Worm (Caenorhabditis elegans): ENCODE results near the gene srf-3.

Gene srf-3

DNA sequence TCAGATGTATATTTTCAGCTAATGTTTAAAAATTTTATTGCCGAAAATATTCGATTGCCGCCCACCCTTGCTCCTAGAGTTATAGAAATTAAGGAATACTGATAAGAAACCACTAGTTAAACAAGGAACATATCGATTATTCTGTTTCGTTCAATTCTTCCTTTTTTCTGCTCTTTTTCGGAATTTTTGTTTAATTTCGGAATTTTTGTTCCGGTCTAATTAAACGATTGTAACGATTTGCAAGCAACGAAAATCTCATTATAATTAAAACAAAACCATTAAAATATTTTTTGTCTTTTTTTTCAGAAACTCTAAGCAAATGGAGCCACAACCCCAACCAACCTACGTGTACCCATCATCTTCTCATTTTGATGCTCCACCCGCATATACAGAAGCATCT is 42.9 kb downstream of the srf-3 start, which contains the start of gene K08D8.1:
Gene K08D8.1, plus strand, starts transcription at position 301 of the 400 bp plus-strand sequence.
- TF ChIP-seq unc-62 (GFP tag; optimal IDR thresholded peaks at IDR 0.05), result no peak

DNA sequence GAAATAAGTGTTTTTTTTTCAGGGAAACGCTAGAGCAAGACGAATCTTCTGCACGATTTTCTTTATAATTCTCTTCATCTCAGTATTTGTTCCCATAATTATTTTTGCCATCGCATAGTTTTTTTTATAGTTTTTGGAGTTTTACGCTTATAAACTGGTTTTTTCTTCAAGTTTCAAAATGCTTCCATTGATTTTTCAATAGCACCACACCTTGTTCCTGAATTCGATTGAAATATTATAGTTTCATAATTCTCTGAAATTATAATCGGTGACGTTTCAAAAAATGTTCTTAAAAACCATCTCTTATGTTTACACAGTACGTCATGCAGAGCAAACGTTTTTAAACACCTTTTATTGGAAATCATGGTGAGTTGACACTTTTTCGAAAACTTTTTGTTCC is 43.9 kb downstream of the srf-3 start, which contains the start of gene K08D8.12:
Gene K08D8.12, plus strand, starts transcription at position 301 of the 400 bp plus-strand sequence.
- no peak for TF ChIP-seq unc-62 (GFP tag; optimal IDR thresholded peaks at IDR 0.05)

DNA sequence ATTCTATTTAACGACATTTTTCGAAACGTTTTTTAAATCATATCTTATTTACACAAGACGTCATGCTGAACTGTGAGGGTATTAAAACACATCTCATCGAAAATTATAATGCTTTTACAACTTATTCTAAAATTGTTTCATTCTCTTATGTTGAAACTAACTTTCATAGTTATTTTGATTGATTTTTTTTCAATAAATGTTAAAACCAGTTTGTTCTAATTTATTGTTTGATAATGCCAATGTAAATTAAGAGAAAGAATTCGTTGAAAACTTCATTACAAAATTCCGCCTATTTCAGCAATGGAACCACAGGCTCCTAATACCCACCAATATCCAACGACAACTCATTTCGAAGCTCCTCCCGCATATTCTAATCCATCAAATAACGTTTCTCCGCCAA is 45.7 kb downstream of the srf-3 start, which contains the start of gene K08D8.11:
Gene K08D8.11, plus strand, starts transcription at position 301 of the 400 bp plus-strand sequence.
- TF ChIP-seq unc-62 (GFP tag; optimal IDR thresholded peaks at IDR 0.05), result no peak

DNA sequence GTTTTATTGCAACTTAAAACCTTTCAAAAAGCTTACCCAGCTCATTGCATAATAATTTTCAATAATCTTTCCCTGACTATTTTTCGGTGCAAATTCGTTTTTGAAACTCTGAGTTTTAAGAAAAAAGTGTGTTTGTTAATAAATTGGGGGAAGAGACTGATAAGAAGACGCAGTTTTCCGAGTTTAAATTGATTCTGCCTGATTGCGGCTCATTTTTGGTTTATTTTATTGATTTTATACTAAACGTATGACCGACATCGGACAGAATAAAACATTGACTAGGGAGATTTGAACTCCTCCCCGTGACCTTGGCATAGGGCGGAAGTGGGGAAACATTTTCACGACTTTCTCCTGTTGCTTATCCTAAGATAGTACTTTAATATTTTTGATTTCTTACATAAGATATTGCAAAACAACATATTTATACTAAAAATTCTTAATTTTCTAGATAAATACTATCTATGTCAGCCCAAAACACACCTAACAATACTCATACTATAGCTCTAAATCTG is 47.1 kb downstream of the srf-3 start, which contains the start of gene K08D8.7:
Gene K08D8.7, plus strand, starts transcription at position 462 of the 512 bp plus-strand sequence.
- no peak for TF ChIP-seq unc-62 (GFP tag; optimal IDR thresholded peaks at IDR 0.05)

DNA sequence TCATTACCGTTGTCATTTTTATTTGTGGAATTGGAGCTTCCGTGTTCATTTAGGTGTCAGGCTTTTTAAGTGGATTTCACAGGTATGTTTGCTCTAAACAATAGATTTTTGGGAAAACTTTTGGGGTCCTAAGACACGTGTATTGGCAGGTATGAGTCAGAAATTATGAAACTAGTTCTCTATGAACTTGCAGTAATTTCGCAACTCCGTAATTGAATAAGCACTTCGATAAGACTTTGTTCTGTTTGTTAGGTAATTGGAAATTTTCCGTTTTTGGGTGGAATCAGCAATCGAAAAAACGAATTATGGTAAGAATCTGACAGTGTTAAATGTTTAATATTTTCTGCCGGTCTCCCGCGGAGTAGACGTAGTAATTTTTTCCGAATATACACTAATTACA is 47.8 kb downstream of the srf-3 start:
- TF ChIP-seq unc-62 (GFP tag; optimal IDR thresholded peaks at IDR 0.05), result no peak

DNA sequence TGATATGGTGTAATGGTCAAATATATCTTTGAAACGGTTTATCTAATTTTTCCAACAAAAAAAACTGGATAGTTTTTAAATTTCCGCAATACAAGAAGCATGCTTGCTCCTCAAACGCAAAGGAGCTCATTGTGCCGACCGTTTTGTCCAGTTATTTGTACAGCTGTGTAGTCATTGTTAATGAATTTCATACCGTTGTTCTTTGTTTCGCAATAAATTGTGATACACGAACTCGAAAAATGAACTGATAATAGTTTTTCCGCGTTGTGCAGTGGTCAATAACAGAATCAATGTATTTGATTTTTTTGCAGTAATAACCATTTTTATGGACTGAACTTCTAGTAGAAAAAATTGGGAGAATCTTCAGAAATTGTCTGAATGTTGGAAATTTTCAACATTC is 49.5 kb downstream of the srf-3 start:
- no peak for TF ChIP-seq unc-62 (GFP tag; optimal IDR thresholded peaks at IDR 0.05)

DNA sequence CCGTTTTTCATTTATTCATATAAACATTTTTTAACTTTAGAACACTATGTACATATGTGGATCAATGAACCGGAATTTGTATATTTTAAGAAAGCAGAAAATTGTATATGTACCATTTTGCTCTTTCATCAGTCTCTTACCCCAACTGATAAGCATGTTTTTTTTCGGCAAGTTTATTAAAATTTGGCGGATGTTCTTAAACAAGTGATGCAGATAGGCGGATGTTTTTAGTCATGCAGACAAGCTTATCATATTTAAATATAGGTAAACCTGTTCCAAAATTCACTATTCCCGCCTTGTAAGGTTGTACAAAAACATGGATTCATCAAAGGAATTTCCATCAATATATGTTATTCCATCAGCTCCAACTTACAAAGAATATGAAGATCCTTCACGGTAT is 50.1 kb downstream of the srf-3 start, which contains the start of gene K08D8.9:
Gene K08D8.9, plus strand, starts transcription at position 301 of the 400 bp plus-strand sequence.
- no peak for TF ChIP-seq unc-62 (GFP tag; optimal IDR thresholded peaks at IDR 0.05)

DNA sequence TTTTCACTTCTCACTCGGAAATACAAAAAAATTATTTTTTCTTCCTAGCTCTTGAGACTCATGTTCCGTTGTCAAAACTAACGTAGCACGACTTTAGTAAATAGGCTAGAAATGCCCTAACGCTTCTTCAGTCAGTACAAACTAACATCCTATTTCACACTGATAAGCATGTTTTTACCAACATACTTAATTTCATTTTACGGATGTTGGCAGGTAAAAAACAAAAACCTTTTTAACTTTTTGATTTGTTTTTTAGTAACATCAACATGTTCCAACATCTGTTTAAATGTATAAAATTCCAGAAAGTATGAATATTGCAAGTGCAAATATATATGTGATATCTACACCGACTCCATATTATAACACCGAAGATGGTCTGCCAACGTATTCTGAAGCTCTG is 51.0 kb downstream of the srf-3 start, which contains the start of gene K08D8.10:
Gene K08D8.10, plus strand, starts transcription at position 301 of the 400 bp plus-strand sequence.
- no peak for TF ChIP-seq unc-62 (GFP tag; optimal IDR thresholded peaks at IDR 0.05)

DNA sequence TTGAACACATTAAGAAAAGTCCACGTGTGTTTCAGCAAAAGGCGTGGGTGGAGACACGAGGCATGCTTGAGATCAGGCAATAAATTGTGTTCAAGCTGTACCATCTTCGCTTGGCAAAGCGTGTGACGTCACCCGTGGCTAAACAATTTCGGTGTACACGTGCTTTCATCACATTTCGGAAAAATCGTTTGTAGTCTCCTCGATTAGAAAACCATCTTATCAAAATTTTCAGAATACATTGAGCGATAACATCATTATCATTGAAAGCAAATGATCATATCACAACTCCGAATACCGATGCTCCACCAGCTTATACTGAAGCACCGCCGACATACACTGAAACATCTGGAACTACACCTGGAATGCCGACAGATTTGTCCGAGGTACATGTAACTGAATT is 52.3 kb downstream of the srf-3 start:
- no peak for TF ChIP-seq unc-62 (GFP tag; optimal IDR thresholded peaks at IDR 0.05)

DNA sequence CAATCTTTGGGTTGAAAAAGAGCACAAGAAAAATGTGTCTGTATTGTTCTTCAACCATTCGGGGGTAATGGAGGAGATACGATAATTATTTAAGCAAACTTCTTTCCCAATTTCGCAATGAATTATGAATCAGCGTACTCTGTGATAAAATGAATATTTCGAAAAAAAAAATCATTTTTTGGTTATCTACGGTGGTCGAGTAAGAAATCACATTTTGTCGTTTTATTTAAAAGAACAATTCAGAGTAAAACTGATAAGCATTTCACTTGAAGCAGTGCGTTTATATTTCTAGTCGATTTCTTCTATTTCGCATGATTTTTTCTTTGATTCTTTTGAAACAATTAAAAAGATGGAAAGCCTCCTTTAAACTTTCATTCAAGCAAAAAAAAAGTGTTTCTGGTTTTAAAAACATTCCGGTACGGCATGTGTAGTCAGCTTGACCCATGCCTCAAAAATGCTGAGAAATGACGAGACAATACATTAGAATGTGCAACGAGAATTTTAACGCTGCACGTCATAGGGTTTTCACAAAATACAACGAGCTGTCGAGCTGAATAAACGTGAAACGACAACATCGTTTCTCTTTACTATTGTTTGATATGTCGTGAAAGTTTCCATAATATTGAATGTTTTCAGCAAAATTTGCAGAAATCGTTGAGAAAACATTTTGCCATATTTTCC is 53.3 kb downstream of the srf-3 start, which contains the start of gene K08D8.2:
Gene K08D8.2, plus strand, starts transcription at position 631 of the 681 bp plus-strand sequence.
- TF ChIP-seq unc-62 (GFP tag; optimal IDR thresholded peaks at IDR 0.05), result no peak

DNA sequence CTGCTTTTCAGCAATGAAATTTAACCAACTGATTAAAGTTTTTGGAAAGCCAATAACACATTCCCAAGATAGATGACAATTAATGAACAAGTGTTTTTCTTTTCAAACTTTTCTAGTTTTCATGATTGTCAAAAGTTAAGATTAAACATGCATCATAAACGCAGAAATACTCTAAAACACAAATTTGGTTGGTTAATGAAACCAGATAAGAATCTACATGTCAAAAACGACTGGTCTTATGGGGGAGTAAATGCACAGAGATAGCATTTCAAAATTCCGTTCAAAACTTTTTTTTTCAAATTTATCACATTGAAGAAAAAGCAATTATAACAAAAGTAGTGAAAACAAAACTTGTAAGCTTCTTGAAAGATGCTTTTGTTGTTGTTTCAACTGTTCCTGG is 54.4 kb downstream of the srf-3 start:
- TF ChIP-seq unc-62 (GFP tag; optimal IDR thresholded peaks at IDR 0.05), result no peak
